Fruit fly (Drosophila melanogaster) whole organism, embryonic: ENCODE measurements around the gene CG4942.

Experiments
- CG13123 ChIP-seq: fragments of 200-800 bp; sonication (Bioruptor generic); optimal IDR thresholded peaks from 2 replicates; lab custom pipeline; 2016; ENCODE audit warnings: missing biosample characterization, missing genetic modification characterization
- CG30431 ChIP-seq: fragments of 200-800 bp; sonication (Bioruptor generic); optimal IDR thresholded peaks from 2 replicates; lab custom pipeline; 2017; ENCODE audit warnings: missing biosample characterization, missing genetic modification characterization
- CG31388 ChIP-seq: fragments of 200-800 bp; sonication (Bioruptor generic); optimal IDR thresholded peaks from 2 replicates; lab custom pipeline; 2016; ENCODE audit warnings: missing biosample characterization, missing genetic modification characterization
- CG8290 ChIP-seq, 3 experiments: fragments of 200-800 bp; sonication (Bioruptor generic); optimal IDR thresholded peaks; 2 replicates each; lab custom pipeline; 2016 to 2019; ENCODE audit warnings: missing biosample characterization in 3 of 3, missing genetic modification characterization in 3 of 3, mild to moderate bottlenecking in 2 of 3, moderate library complexity in 1 of 3
- CTCF ChIP-seq: fragments of 200-800 bp; sonication (Bioruptor generic); optimal IDR thresholded peaks from 2 replicates; lab custom pipeline; 2017; ENCODE audit warnings: missing biosample characterization, mild to moderate bottlenecking, missing genetic modification characterization, moderate library complexity
- Camta ChIP-seq: fragments of 200-800 bp; sonication (Bioruptor generic); optimal IDR thresholded peaks from 2 replicates; lab custom pipeline; 2016; ENCODE audit warnings: missing biosample characterization, missing genetic modification characterization
- Dek ChIP-seq: fragments of 200-800 bp; sonication (Bioruptor generic); optimal IDR thresholded peaks from 3 replicates; lab custom pipeline; 2019; ENCODE audit warnings: missing biosample characterization, mild to moderate bottlenecking, missing genetic modification characterization, moderate library complexity
- Hmr ChIP-seq: fragments of 200-800 bp; sonication (Bioruptor generic); optimal IDR thresholded peaks from 3 replicates; lab custom pipeline; 2017; ENCODE audit warnings: mild to moderate bottlenecking, missing biosample characterization, missing genetic modification reagents, missing genetic modification characterization
- Rfx ChIP-seq: fragments of 200-800 bp; sonication (Bioruptor generic); IDR thresholded peaks from 2 replicates; pipeline ENCODE4 v1.3.6; 2022; ENCODE audit warnings: missing biosample characterization, missing genetic modification characterization
- Trl ChIP-seq, 3 experiments: fragments of >200 bp in 2 of 3; fragments of 200-800 bp in 1 of 3; sonication (Bioruptor generic) in 1 of 3; optimal IDR thresholded peaks; 2 replicates in 1 of 3; 3 replicates in 2 of 3; lab custom pipeline; 2016 to 2017; ENCODE audit warnings: missing biosample characterization in 1 of 3, missing genetic modification characterization in 1 of 3

DNA sequence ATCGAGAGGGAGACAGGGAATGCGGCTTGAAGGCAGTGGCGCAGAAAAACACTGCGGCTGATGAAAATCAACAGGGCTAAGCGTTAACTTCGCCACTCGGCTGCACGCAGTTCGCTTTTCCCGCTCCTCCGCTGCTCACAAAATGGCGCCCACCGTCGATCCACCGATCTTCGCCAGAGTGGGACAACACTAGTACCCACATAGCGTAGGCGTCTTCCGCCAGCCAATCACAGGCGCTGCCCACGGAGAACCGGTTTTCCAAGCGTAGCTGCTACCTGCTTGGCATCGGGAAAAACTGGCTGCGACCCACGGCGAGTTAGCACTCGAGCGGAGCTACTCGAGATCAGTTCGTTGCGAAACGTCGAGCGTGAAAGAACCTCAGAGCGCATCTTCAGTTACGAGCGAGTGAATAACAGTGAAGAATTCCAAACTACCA lies 31.8 kb upstream of the CG4942 start, which contains the start of gene Doc1:
- TF ChIP-seq CTCF (GFP tag; lab: Kevin White, UChicago) (no peak), Camta (GFP tag; lab: Kevin White, UChicago) (no peak), CG30431 (GFP tag; lab: Kevin White, UChicago) (no peak), CG8290 (GFP tag; optimal IDR thresholded peaks at IDR 0.05; lab: Kevin White, UChicago) (no peak), CG8290 (tag; optimal IDR thresholded peaks at IDR 0.05; lab: Kevin White, UChicago) (no peak), Trl (optimal IDR thresholded peaks at IDR 0.05; lab: Kevin White, UChicago) (no peak), Trl (GFP tag; optimal IDR thresholded peaks at IDR 0.05; lab: Kevin White, UChicago) (no peak), CG31388 (GFP tag; lab: Kevin White, UChicago) (no peak), Rfx (GFP tag; lab: Robert Waterston, UW) (no peak), CG13123 (no peak), Hmr (GFP tag; lab: Kevin White, UChicago) (no peak), Dek (tag; lab: Kevin White, UChicago) (no peak)
